Worm (Caenorhabditis elegans) whole organism, young adult: ENCODE measurements around the gene dph-2.
A peak's percentile ranks its signal among the peaks of the same experiment; 100 is the strongest.

Experiments
- B0035.1 ChIP-seq: sonication (generic microtip); optimal IDR thresholded peaks from 2 replicates; lab custom pipeline; 2016; ENCODE audit warnings: missing genetic modification characterization, mild to moderate bottlenecking, missing compliant biosample characterization, missing genotype, missing genetic modification reagents
- D2030.7 ChIP-seq: fragments of 200-800 bp; sonication (Bioruptor generic); IDR thresholded peaks from 2 replicates; pipeline ENCODE4 v1.3.6; 2022; ENCODE audit warnings: missing genetic modification reagents, missing genetic modification characterization, missing compliant biosample characterization
- F57A8.1 ChIP-seq: fragments of 200-800 bp; sonication (Bioruptor generic); optimal IDR thresholded peaks from 2 replicates; lab custom pipeline; 2018; ENCODE audit warnings: mild to moderate bottlenecking, missing genetic modification characterization, moderate library complexity, missing compliant biosample characterization
- Y53G8AR.9 ChIP-seq: fragments of 200-800 bp; sonication (Bioruptor generic); conservative IDR thresholded peaks from 2 replicates; pipeline ENCODE4 v1.3.6; 2022; ENCODE audit warnings: missing genetic modification reagents, missing genetic modification characterization, missing compliant biosample characterization
- Y67H2A.10 ChIP-seq: fragments of 200-800 bp; sonication (Bioruptor generic); conservative IDR thresholded peaks from 2 replicates; pipeline ENCODE4 v1.3.6; 2022; ENCODE audit warnings: missing genetic modification reagents, missing genetic modification characterization, missing compliant biosample characterization
- Y79H2A.3 ChIP-seq: fragments of 200-800 bp; sonication (Bioruptor generic); conservative IDR thresholded peaks from 2 replicates; pipeline ENCODE4 v1.3.6; 2022; ENCODE audit warnings: missing genetic modification reagents, missing genetic modification characterization, missing compliant biosample characterization
- akir-1 ChIP-seq: fragments of 200-800 bp; sonication (Bioruptor generic); optimal IDR thresholded peaks from 2 replicates; lab custom pipeline; 2018; ENCODE audit warnings: mild to moderate bottlenecking, missing genetic modification characterization, moderate library complexity, missing compliant biosample characterization
- aptf-3 ChIP-seq: fragments of 200-800 bp; sonication (Bioruptor generic); IDR thresholded peaks from 2 replicates; pipeline ENCODE4 v1.3.6; 2022; ENCODE audit warnings: missing genetic modification characterization, missing compliant biosample characterization
- atf-7 ChIP-seq: sonication (generic microtip); optimal IDR thresholded peaks from 2 replicates; lab custom pipeline; 2017; ENCODE audit warnings: mild to moderate bottlenecking, missing genetic modification characterization, missing compliant biosample characterization
- attf-3 ChIP-seq: fragments of 200-800 bp; sonication (Bioruptor generic); conservative IDR thresholded peaks from 2 replicates; pipeline ENCODE4 v1.3.6; 2022; ENCODE audit warnings: missing genetic modification reagents, missing genetic modification characterization, missing compliant biosample characterization
- attf-5 ChIP-seq: fragments of 200-800 bp; sonication (Bioruptor generic); optimal IDR thresholded peaks from 2 replicates; lab custom pipeline; 2018; ENCODE audit warnings: mild to moderate bottlenecking, missing genetic modification characterization, missing compliant biosample characterization
- ceh-58 ChIP-seq: fragments of 200-800 bp; sonication (Bioruptor generic); IDR thresholded peaks from 2 replicates; pipeline ENCODE4 v1.3.6; 2022; ENCODE audit warnings: missing genetic modification characterization, missing compliant biosample characterization
- ceh-79 ChIP-seq: sonication (generic microtip); optimal IDR thresholded peaks from 2 replicates; lab custom pipeline; 2017; ENCODE audit warnings: mild to moderate bottlenecking, missing genetic modification characterization, missing compliant biosample characterization
- ceh-91 ChIP-seq: fragments of 200-800 bp; sonication (Bioruptor generic); IDR thresholded peaks from 2 replicates; pipeline ENCODE4 v1.3.6; 2022; ENCODE audit warnings: missing genetic modification reagents, missing genetic modification characterization, missing compliant biosample characterization
- dpl-1 ChIP-seq: fragments of 150-350 bp; optimal IDR thresholded peaks from 2 replicates; lab custom pipeline; 2014; ENCODE audit warnings: missing biosample characterization, missing genetic modification reagents, missing genetic modification characterization
- egl-18 ChIP-seq: fragments of 200-800 bp; sonication (Bioruptor generic); IDR thresholded peaks from 2 replicates; pipeline ENCODE4 v1.3.6; 2022; ENCODE audit warnings: missing genetic modification reagents, missing genetic modification characterization, missing compliant biosample characterization
- egl-44 ChIP-seq: fragments of 200-800 bp; sonication (Bioruptor generic); IDR thresholded peaks from 2 replicates; pipeline ENCODE4 v1.3.6; 2022; ENCODE audit warnings: missing genetic modification reagents, missing genetic modification characterization, missing compliant biosample characterization
- egrh-3 ChIP-seq: fragments of 200-800 bp; sonication (Bioruptor generic); IDR thresholded peaks from 2 replicates; pipeline ENCODE4 v1.3.6; 2022; ENCODE audit warnings: missing genetic modification reagents, missing genetic modification characterization, missing compliant biosample characterization
- ekl-4 ChIP-seq: fragments of 200-800 bp; sonication (Bioruptor generic); IDR thresholded peaks from 2 replicates; pipeline ENCODE4 v1.3.6; 2022; ENCODE audit warnings: missing genetic modification reagents, missing genetic modification characterization, missing compliant biosample characterization
- him-1 ChIP-seq: sonication (generic microtip); optimal IDR thresholded peaks from 2 replicates; lab custom pipeline; 2016; ENCODE audit warnings: missing genotype, missing genetic modification reagents, missing genetic modification characterization, missing compliant biosample characterization
- hsf-1 ChIP-seq: fragments of 200-800 bp; sonication (Bioruptor generic); IDR thresholded peaks from 2 replicates; pipeline ENCODE4 v1.3.6; 2022; ENCODE audit warnings: missing genetic modification reagents, missing genetic modification characterization, missing compliant biosample characterization
- let-526 ChIP-seq: fragments of 200-800 bp; sonication (Bioruptor generic); IDR thresholded peaks from 2 replicates; pipeline ENCODE4 v1.3.6; 2022; ENCODE audit warnings: missing genetic modification reagents, missing genetic modification characterization, missing compliant biosample characterization
- let-607 ChIP-seq, 2 experiments: fragments of 200-800 bp in 1 of 2; sonication (Bioruptor generic) in 1 of 2; sonication (generic microtip) in 1 of 2; optimal IDR thresholded peaks; 2 replicates each; lab custom pipeline; 2016 to 2018; ENCODE audit warnings: mild to moderate bottlenecking in 2 of 2, missing compliant biosample characterization in 2 of 2, missing genetic modification characterization in 2 of 2, moderate library complexity in 2 of 2, missing genotype in 1 of 2
- lin-26 ChIP-seq: fragments of 200-800 bp; sonication (Bioruptor generic); IDR thresholded peaks from 2 replicates; pipeline ENCODE4 v1.3.6; 2022; ENCODE audit warnings: missing genetic modification reagents, missing genetic modification characterization, missing compliant biosample characterization
- lin-54 ChIP-seq: fragments of 200-800 bp; sonication (Bioruptor generic); optimal IDR thresholded peaks from 2 replicates; lab custom pipeline; 2018; ENCODE audit warnings: mild to moderate bottlenecking, missing genetic modification characterization, missing compliant biosample characterization
- lir-1 ChIP-seq: fragments of 200-800 bp; sonication (Bioruptor generic); conservative IDR thresholded peaks from 2 replicates; pipeline ENCODE4 v1.3.6; 2022; ENCODE audit warnings: missing genetic modification reagents, missing genetic modification characterization, missing compliant biosample characterization
- madf-10 ChIP-seq: sonication (generic microtip); optimal IDR thresholded peaks from 2 replicates; lab custom pipeline; 2016; ENCODE audit warnings: mild to moderate bottlenecking, missing genetic modification characterization, missing compliant biosample characterization
- madf-8 ChIP-seq: fragments of 200-800 bp; sonication (Bioruptor generic); conservative IDR thresholded peaks from 2 replicates; pipeline ENCODE4 v1.3.6; 2022; ENCODE audit warnings: missing genetic modification reagents, missing genetic modification characterization, missing compliant biosample characterization
- mcd-1 ChIP-seq: fragments of 200-800 bp; sonication (Bioruptor generic); IDR thresholded peaks from 2 replicates; pipeline ENCODE4 v1.3.6; 2022; ENCODE audit warnings: missing genetic modification reagents, missing genetic modification characterization, missing compliant biosample characterization
- mel-28 ChIP-seq: sonication (generic microtip); optimal IDR thresholded peaks from 2 replicates; lab custom pipeline; 2016; ENCODE audit warnings: borderline replicate concordance, mild to moderate bottlenecking, missing genetic modification characterization, missing compliant biosample characterization
- mes-4 ChIP-seq: sonication (generic microtip); optimal IDR thresholded peaks from 2 replicates; lab custom pipeline; 2016; ENCODE audit warnings: missing genotype, missing genetic modification characterization, missing compliant biosample characterization
- mxl-1 ChIP-seq: sonication (generic microtip); optimal IDR thresholded peaks from 2 replicates; lab custom pipeline; 2016; ENCODE audit warnings: missing genetic modification characterization, missing compliant biosample characterization
- nfya-2 ChIP-seq: fragments of 200-800 bp; sonication (Bioruptor generic); IDR thresholded peaks from 2 replicates; pipeline ENCODE4 v1.3.6; 2022; ENCODE audit warnings: missing genetic modification reagents, missing genetic modification characterization, missing compliant biosample characterization
- nhr-120 ChIP-seq: fragments of 200-800 bp; sonication (Bioruptor generic); IDR thresholded peaks from 2 replicates; pipeline ENCODE4 v1.3.6; 2022; ENCODE audit warnings: missing genetic modification characterization, missing compliant biosample characterization
- nhr-179 ChIP-seq: sonication (generic microtip); optimal IDR thresholded peaks from 2 replicates; lab custom pipeline; 2016; ENCODE audit warnings: mild to moderate bottlenecking, missing genetic modification characterization, missing compliant biosample characterization
- nhr-80 ChIP-seq: sonication (generic microtip); optimal IDR thresholded peaks from 2 replicates; lab custom pipeline; 2016; ENCODE audit warnings: missing genetic modification characterization, missing compliant biosample characterization
- nhr-90 ChIP-seq: sonication (generic microtip); optimal IDR thresholded peaks from 2 replicates; lab custom pipeline; 2016; ENCODE audit warnings: missing genotype, mild to moderate bottlenecking, missing genetic modification characterization, missing compliant biosample characterization
- pbrm-1 ChIP-seq: fragments of 200-800 bp; sonication (Bioruptor generic); IDR thresholded peaks from 2 replicates; pipeline ENCODE4 v1.3.6; 2022; ENCODE audit warnings: missing genetic modification reagents, missing genetic modification characterization, missing compliant biosample characterization
- rcor-1 ChIP-seq: fragments of 200-800 bp; sonication (Bioruptor generic); IDR thresholded peaks from 2 replicates; pipeline ENCODE4 v1.3.6; 2022; ENCODE audit warnings: missing genetic modification reagents, missing genetic modification characterization, missing compliant biosample characterization
- repo-1 ChIP-seq: sonication (generic microtip); optimal IDR thresholded peaks from 2 replicates; lab custom pipeline; 2017; ENCODE audit warnings: mild to moderate bottlenecking, missing genetic modification characterization, missing compliant biosample characterization
- sdz-38 ChIP-seq: sonication (generic microtip); optimal IDR thresholded peaks from 2 replicates; lab custom pipeline; 2016; ENCODE audit warnings: missing genotype, missing genetic modification characterization, missing compliant biosample characterization
- xnd-1 ChIP-seq: sonication (generic microtip); optimal IDR thresholded peaks from 2 replicates; lab custom pipeline; 2016; ENCODE audit warnings: missing genotype, missing genetic modification reagents, missing genetic modification characterization, missing compliant biosample characterization
- zim-3 ChIP-seq: sonication (generic microtip); optimal IDR thresholded peaks from 2 replicates; lab custom pipeline; 2017; ENCODE audit warnings: mild to moderate bottlenecking, missing genetic modification characterization, moderate library complexity, missing compliant biosample characterization
- ztf-26 ChIP-seq: sonication (generic microtip); optimal IDR thresholded peaks from 2 replicates; lab custom pipeline; 2017; ENCODE audit warnings: missing genetic modification characterization, missing compliant biosample characterization

dph-2 gene

DNA sequence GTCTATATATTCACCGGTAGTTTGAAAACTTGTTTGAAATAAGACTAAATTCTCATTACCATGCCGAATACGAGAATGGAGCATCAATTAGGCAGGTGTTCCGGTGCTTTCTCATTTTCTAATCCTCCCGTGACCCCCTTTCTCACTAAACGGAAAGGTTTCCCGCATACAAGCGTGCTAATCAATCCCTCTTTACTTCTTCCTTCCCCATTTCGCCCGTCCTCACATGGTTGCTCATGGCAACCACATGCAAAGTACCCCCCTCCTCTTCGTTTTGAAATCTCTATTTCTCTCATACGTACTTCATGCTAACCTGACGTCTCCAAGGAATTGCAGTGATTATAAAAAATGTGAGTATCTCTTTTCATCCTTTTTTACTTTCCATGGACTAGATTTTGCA lies 5.8 kb upstream of the dph-2 start, which contains the start of gene mks-5:
Gene mks-5 (plus strand): TSS at position 301 of the 400 bp plus-strand sequence.
- TF ChIP-seq sdz-38 (tag; lab: Kevin White, UChicago), result no peak
- TF ChIP-seq lir-1 (GFP tag; lab: Robert Waterston, UW), result no peak
- no peak for TF ChIP-seq egl-18
- TF ChIP-seq aptf-3, result no peak
- TF ChIP-seq zim-3 (tag; lab: Kevin White, UChicago), result no peak
- no peak for TF ChIP-seq attf-5 (GFP tag; lab: Kevin White, UChicago)
- TF ChIP-seq ceh-91, result no peak
- no peak for TF ChIP-seq F57A8.1 (GFP tag; lab: Kevin White, UChicago)
- no peak for TF ChIP-seq nhr-120 (GFP tag; lab: Robert Waterston, UW)
- no peak for TF ChIP-seq madf-10 (tag; lab: Kevin White, UChicago)
- no peak for TF ChIP-seq ztf-26 (tag; lab: Kevin White, UChicago)
- no peak for TF ChIP-seq atf-7 (tag; lab: Kevin White, UChicago)
- no peak for TF ChIP-seq attf-3 (GFP tag; lab: Robert Waterston, UW)
- TF ChIP-seq madf-8, result no peak
- no peak for TF ChIP-seq xnd-1 (tag; lab: Kevin White, UChicago)
- TF ChIP-seq mcd-1 (GFP tag; lab: Robert Waterston, UW), result no peak
- no peak for TF ChIP-seq lin-26

DNA sequence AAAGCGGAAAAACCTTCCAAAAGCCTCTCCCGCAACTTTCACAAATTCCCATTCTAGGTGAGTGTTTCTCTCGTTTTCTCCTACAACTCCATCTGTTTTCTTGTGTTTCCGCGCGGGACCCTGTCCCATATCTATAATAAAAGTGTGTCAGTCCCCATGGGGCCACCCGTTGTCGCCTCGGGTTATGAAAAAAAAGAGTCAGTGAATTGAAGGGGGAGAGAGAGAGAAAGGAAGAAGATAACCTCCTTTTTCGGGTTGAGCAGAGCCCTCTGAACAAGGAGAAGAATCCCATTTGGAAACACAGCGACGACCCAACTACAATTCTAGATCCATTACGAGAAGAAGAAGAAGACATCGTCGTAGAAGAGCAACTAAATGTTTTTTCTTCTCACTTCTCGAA lies 3.0 kb upstream of the dph-2 start, which contains the start of gene C09G5.13:
Gene C09G5.13 (plus strand): TSS at position 301 of the 400 bp plus-strand sequence.
- TF ChIP-seq nhr-80 (tag; lab: Kevin White, UChicago) (no peak), Y67H2A.10 (GFP tag; lab: Robert Waterston, UW) (no peak), let-526 (GFP tag; lab: Robert Waterston, UW) (no peak), D2030.7 (GFP tag; lab: Robert Waterston, UW) (no peak), lir-1 (GFP tag; lab: Robert Waterston, UW) (no peak)

- TF ChIP-seq madf-8 (no peak), B0035.1 (tag; lab: Kevin White, UChicago) (no peak), ztf-26 (tag; lab: Kevin White, UChicago) (no peak), hsf-1 (no peak), let-607 (tag; optimal IDR thresholded peaks at IDR 0.05; lab: Kevin White, UChicago) (no peak), ekl-4 (GFP tag; lab: Robert Waterston, UW) (no peak), ceh-79 (tag; lab: Kevin White, UChicago) (no peak), lin-54 (no peak), dpl-1 (GFP tag; lab: Kevin White, UChicago) (no peak), mel-28 (no peak), Y53G8AR.9 (no peak), Y79H2A.3 (no peak), nhr-120 (GFP tag; lab: Robert Waterston, UW) (no peak), nhr-179 (tag; lab: Kevin White, UChicago) (no peak), F57A8.1 (GFP tag; lab: Kevin White, UChicago) (no peak)
Observed at ce11 chrII:10708660-10709059, 5.4 kb downstream of the dph-2 start, which contains the start of gene bli-1. TSS of gene bli-1 (plus strand) at chrII:10708960.

DNA sequence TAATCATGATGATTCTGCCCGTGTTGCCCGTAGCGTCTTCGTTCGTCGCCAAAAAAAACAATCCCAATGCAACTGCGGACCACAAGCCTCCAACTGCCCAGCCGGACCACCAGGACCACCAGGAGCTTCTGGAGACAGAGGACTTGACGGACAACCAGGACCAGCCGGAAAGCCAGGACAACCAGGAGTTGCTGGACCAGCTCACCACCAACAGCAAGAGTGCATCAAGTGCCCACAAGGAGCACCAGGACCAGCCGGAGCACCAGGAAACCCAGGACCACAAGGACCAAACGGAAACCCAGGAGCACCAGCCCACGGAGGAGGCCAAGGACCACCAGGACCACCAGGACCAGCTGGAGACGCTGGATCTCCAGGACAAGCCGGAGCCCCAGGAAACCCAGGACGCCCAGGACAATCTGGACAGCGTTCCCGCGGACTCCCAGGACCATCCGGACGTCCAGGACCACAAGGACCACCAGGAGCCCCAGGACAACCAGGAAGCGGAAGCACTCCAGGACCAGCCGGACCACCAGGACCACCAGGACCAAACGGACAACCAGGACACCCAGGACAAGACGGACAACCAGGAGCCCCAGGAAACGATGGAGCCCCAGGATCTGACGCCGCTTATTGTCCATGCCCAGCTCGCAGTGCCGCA lies 6.5 kb downstream of the dph-2 start:
- no peak for TF ChIP-seq nhr-90
- TF ChIP-seq akir-1 (GFP tag; lab: Kevin White, UChicago), result no peak
- no peak for TF ChIP-seq pbrm-1 (GFP tag; lab: Robert Waterston, UW)
- TF ChIP-seq rcor-1 (GFP tag; lab: Robert Waterston, UW), result no peak
- TF ChIP-seq him-1, result no peak
- no peak for TF ChIP-seq lin-54
- TF ChIP-seq Y67H2A.10 (GFP tag; lab: Robert Waterston, UW), result no peak
- TF ChIP-seq ceh-58 (GFP tag; lab: Robert Waterston, UW), result no peak
- TF ChIP-seq mxl-1 (tag; lab: Kevin White, UChicago), result no peak
- TF ChIP-seq nhr-80 (tag; lab: Kevin White, UChicago), result no peak
- no peak for TF ChIP-seq repo-1
- TF ChIP-seq let-607 (tag; optimal IDR thresholded peaks at IDR 0.05; lab: Kevin White, UChicago), result no peak
- TF ChIP-seq egl-44 (GFP tag; lab: Robert Waterston, UW), result no peak
- TF ChIP-seq egrh-3 (GFP tag; lab: Robert Waterston, UW), result peak; percentile 91
- TF ChIP-seq nfya-2 (GFP tag; lab: Robert Waterston, UW), result no peak
- no peak for TF ChIP-seq Y53G8AR.9
- no peak for TF ChIP-seq hsf-1
- TF ChIP-seq attf-3 (GFP tag; lab: Robert Waterston, UW), result no peak
- TF ChIP-seq mes-4 (tag; lab: Kevin White, UChicago), result no peak
